Fruit fly (Drosophila melanogaster): ENCODE measurements around the gene alph.

Gene alph

DNA sequence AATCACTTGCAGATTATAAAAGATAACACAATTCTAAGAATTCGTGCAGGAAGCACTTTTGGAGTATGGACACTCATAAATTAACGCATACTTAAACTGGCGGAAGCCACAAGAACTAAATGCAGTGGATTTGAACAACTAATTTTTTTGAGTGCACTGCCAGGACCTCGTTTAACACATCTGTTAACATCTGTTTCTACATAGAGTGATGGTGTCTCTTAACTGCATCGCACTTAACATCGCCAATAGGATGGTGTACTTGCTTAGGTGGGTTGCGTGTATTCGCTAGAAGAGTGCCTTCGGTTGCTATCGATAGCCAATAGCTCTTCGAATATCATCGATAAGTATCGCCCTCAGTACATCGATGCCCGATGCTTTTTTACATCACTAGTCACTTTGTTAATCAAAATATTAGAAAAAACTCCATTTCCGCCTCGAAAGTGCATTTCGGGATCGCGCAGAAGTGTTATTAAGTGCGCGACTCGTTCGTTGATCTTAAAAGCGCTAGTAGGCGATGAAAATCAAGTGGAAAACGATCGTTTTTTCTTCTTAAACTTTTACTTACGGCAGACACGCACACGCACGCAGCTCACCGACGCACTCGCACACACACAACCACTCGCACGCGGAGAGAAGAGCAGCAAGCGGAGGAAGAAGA lies at the start of gene alph:
Gene alph (plus strand): TSS at position 351 of the 658 bp plus-strand sequence.
- TF ChIP-seq Sox15 (GFP tag; optimal IDR thresholded peaks at IDR 0.05) (no peak), fd59A (GFP tag; optimal IDR thresholded peaks at IDR 0.05) (no peak), CG34406 (GFP tag; optimal IDR thresholded peaks at IDR 0.05) (peak; percentile 25), Smox (GFP tag; optimal IDR thresholded peaks at IDR 0.05) (peak; percentile 45), Blimp-1 (GFP tag; optimal IDR thresholded peaks at IDR 0.05) (no peak), OdsH (GFP tag; optimal IDR thresholded peaks at IDR 0.05) (peak; percentile 63), CG3919 (GFP tag; optimal IDR thresholded peaks at IDR 0.05) (peak; percentile 45), esn (GFP tag; optimal IDR thresholded peaks at IDR 0.05) (peak; percentile 54), Met (GFP tag; optimal IDR thresholded peaks at IDR 0.05) (peak; percentile 46), Eip78C (GFP tag) (peak; percentile 89), Ets21C (GFP tag; optimal IDR thresholded peaks at IDR 0.05) (no peak), topi (GFP tag; optimal IDR thresholded peaks at IDR 0.05) (peak; percentile 50), CG3032 (tag; optimal IDR thresholded peaks at IDR 0.05) (no peak), CG6792 (GFP tag; optimal IDR thresholded peaks at IDR 0.05) (no peak), CG6276 (GFP tag; optimal IDR thresholded peaks at IDR 0.05) (no peak), pdm3 (GFP tag; optimal IDR thresholded peaks at IDR 0.05) (peak; percentile 66), Lpt (GFP tag; optimal IDR thresholded peaks at IDR 0.05) (peak; percentile 1), Gug (GFP tag; IDR thresholded peaks at IDR 0.05) (no peak), CG6163 (GFP tag; IDR thresholded peaks at IDR 0.05) (0 out of 3 replicates have a peak, but pooled peaks have one; percentile 30), net (GFP tag; optimal IDR thresholded peaks at IDR 0.05) (peak; percentile 39), CG1621 (tag; optimal IDR thresholded peaks at IDR 0.05) (no peak), cyc (GFP tag; optimal IDR thresholded peaks at IDR 0.05) (peak; percentile 13), Eip93F (GFP tag; optimal IDR thresholded peaks at IDR 0.05) (no peak), Sox102F (GFP tag; optimal IDR thresholded peaks at IDR 0.05) (peak; percentile 40), CG6854 (GFP tag; optimal IDR thresholded peaks at IDR 0.05) (no peak), Hr38 (GFP tag; optimal IDR thresholded peaks at IDR 0.05) (no peak), CG11762 (GFP tag; optimal IDR thresholded peaks at IDR 0.05; ENCODE audit: insufficient read depth) (no peak), acj6 (GFP tag; optimal IDR thresholded peaks at IDR 0.05) (peak; percentile 54), dac (GFP tag; optimal IDR thresholded peaks at IDR 0.05) (peak; percentile 11), dsx (GFP tag; optimal IDR thresholded peaks at IDR 0.05; ENCODE audit: poor library complexity, severe bottlenecking) (peak; percentile 8), vri (GFP tag; optimal IDR thresholded peaks at IDR 0.05) (peak; percentile 14), CG7368 (GFP tag; optimal IDR thresholded peaks at IDR 0.05) (peak; percentile 29), CG8119 (GFP tag; IDR thresholded peaks at IDR 0.05) (peak; percentile 38; the same call in 2 of the 3 replicates), CG15336 (GFP tag; IDR thresholded peaks at IDR 0.05) (no peak), CG10631 (GFP tag; optimal IDR thresholded peaks at IDR 0.05) (peak; percentile 45), CG16779 (tag; optimal IDR thresholded peaks at IDR 0.05) (no peak), lz (GFP tag; optimal IDR thresholded peaks at IDR 0.05) (peak; percentile 51), salr (GFP tag; optimal IDR thresholded peaks at IDR 0.05) (no peak), achi (GFP tag; optimal IDR thresholded peaks at IDR 0.05) (peak; percentile 42), Hr39 (GFP tag; optimal IDR thresholded peaks at IDR 0.05) (peak; percentile 45), CG11902 (GFP tag; optimal IDR thresholded peaks at IDR 0.05) (no peak), spab (GFP tag; optimal IDR thresholded peaks at IDR 0.05) (no peak), fd85E (GFP tag; optimal IDR thresholded peaks at IDR 0.05) (no peak), svp (GFP tag) (peak; percentile 82), ss (GFP tag; optimal IDR thresholded peaks at IDR 0.05) (peak in 1 of 2 experiments; percentile 13), Sox14 (GFP tag; optimal IDR thresholded peaks at IDR 0.05) (peak; percentile 77), CG8632 (GFP tag; optimal IDR thresholded peaks at IDR 0.05) (no peak), fkh (GFP tag; optimal IDR thresholded peaks at IDR 0.05) (no peak), CG10669 (GFP tag; optimal IDR thresholded peaks at IDR 0.05) (peak; percentile 49), Eip75B (GFP tag; optimal IDR thresholded peaks at IDR 0.05) (peak; percentile 26), CG11294 (GFP tag; IDR thresholded peaks at IDR 0.05) (no peak)

Measured in whole organism, prepupa.